Fruit fly (Drosophila melanogaster) whole organism, embryonic: ENCODE results near the gene trbl.

Experiments
- Adf1 ChIP-seq: fragments of 200-800 bp; sonication (Bioruptor generic); IDR thresholded peaks from 2 replicates; pipeline ENCODE4 v1.3.6; 2022; ENCODE audit warnings: missing biosample characterization, missing genetic modification characterization
- CG10147 ChIP-seq: fragments of 200-800 bp; sonication (Bioruptor generic); optimal IDR thresholded peaks from 2 replicates; lab custom pipeline; 2019; ENCODE audit warnings: missing biosample characterization, mild to moderate bottlenecking, missing genetic modification characterization, moderate library complexity
- CG10979 ChIP-seq: fragments of 200-800 bp; sonication (Bioruptor generic); optimal IDR thresholded peaks from 2 replicates; lab custom pipeline; 2018; ENCODE audit warnings: missing biosample characterization, mild to moderate bottlenecking, missing genetic modification characterization, moderate library complexity
- CG11247 ChIP-seq: fragments of 200-800 bp; sonication (Bioruptor generic); IDR thresholded peaks from 2 replicates; pipeline ENCODE4 v1.3.6; 2022; ENCODE audit warnings: missing biosample characterization, missing genetic modification characterization
- CG12071 ChIP-seq: fragments of 200-800 bp; sonication (Bioruptor generic); optimal IDR thresholded peaks from 3 replicates; lab custom pipeline; 2018; ENCODE audit warnings: missing biosample characterization, mild to moderate bottlenecking, missing genetic modification characterization
- CG12104 ChIP-seq: fragments of 200-800 bp; sonication (Bioruptor generic); optimal IDR thresholded peaks from 3 replicates; lab custom pipeline; 2016; ENCODE audit warnings: missing biosample characterization, missing genetic modification characterization
- CG12219 ChIP-seq: fragments of 200-800 bp; sonication (Bioruptor generic); optimal IDR thresholded peaks from 3 replicates; lab custom pipeline; 2018; ENCODE audit warnings: missing biosample characterization, mild to moderate bottlenecking, missing genetic modification characterization
- CG1233 ChIP-seq: fragments of 200-800 bp; sonication (Bioruptor generic); optimal IDR thresholded peaks from 4 replicates; lab custom pipeline; 2018; ENCODE audit warnings: missing biosample characterization, mild to moderate bottlenecking, missing genetic modification characterization
- CG12769 ChIP-seq: fragments of 200-800 bp; sonication (Bioruptor generic); optimal IDR thresholded peaks from 2 replicates; lab custom pipeline; 2019; ENCODE audit warnings: missing biosample characterization, mild to moderate bottlenecking, missing genetic modification characterization, moderate library complexity
- CG13424 ChIP-seq: fragments of 200-800 bp; sonication (Bioruptor generic); optimal IDR thresholded peaks from 2 replicates; lab custom pipeline; 2019; ENCODE audit warnings: missing biosample characterization, mild to moderate bottlenecking, missing genetic modification characterization, moderate library complexity
- CG15011 ChIP-seq: fragments of 200-800 bp; sonication (Bioruptor generic); optimal IDR thresholded peaks from 3 replicates; lab custom pipeline; 2018; ENCODE audit warnings: missing biosample characterization, mild to moderate bottlenecking, missing genetic modification characterization
- CG1603 ChIP-seq: fragments of 200-800 bp; sonication (Bioruptor generic); optimal IDR thresholded peaks from 2 replicates; lab custom pipeline; 2019; ENCODE audit warnings: missing biosample characterization, mild to moderate bottlenecking, missing genetic modification characterization, moderate library complexity
- CG16863 ChIP-seq: fragments of 200-800 bp; sonication (Bioruptor generic); optimal IDR thresholded peaks from 3 replicates; lab custom pipeline; 2016; ENCODE audit warnings: missing biosample characterization, missing genetic modification characterization
- CG18262 ChIP-seq: fragments of 200-800 bp; optimal IDR thresholded peaks from 3 replicates; lab custom pipeline; 2019; ENCODE audit warnings: missing biosample characterization, mild to moderate bottlenecking, missing genetic modification characterization, moderate library complexity
- CG1832 ChIP-seq: fragments of 200-800 bp; sonication (Bioruptor generic); optimal IDR thresholded peaks from 2 replicates; lab custom pipeline; 2017; ENCODE audit warnings: missing biosample characterization, mild to moderate bottlenecking, missing genetic modification characterization, inconsistent platforms
- CG18599 ChIP-seq: fragments of 200-800 bp; sonication (Bioruptor generic); optimal IDR thresholded peaks from 3 replicates; lab custom pipeline; 2017; ENCODE audit warnings: missing biosample characterization, missing genetic modification characterization, mild to moderate bottlenecking, moderate library complexity, missing genetic modification reagents
- CG2712 ChIP-seq: fragments of 200-800 bp; optimal IDR thresholded peaks from 3 replicates; lab custom pipeline; 2019; ENCODE audit warnings: missing biosample characterization, mild to moderate bottlenecking, missing genetic modification characterization, moderate library complexity
- CG30403 ChIP-seq: fragments of 200-800 bp; sonication (Bioruptor generic); optimal IDR thresholded peaks from 3 replicates; lab custom pipeline; 2016; ENCODE audit warnings: missing biosample characterization, missing genetic modification characterization
- CG31388 ChIP-seq: fragments of 200-800 bp; sonication (Bioruptor generic); optimal IDR thresholded peaks from 2 replicates; lab custom pipeline; 2016; ENCODE audit warnings: missing biosample characterization, missing genetic modification characterization
- CG33213 ChIP-seq: fragments of 200-800 bp; sonication (Bioruptor generic); optimal IDR thresholded peaks from 3 replicates; lab custom pipeline; 2016; ENCODE audit warnings: missing biosample characterization, missing genetic modification characterization
- CG33557 ChIP-seq: fragments of 200-800 bp; sonication (Bioruptor generic); optimal IDR thresholded peaks from 2 replicates; lab custom pipeline; 2019; ENCODE audit warnings: missing biosample characterization, mild to moderate bottlenecking, missing genetic modification characterization, moderate library complexity
- CG4617 ChIP-seq: fragments of 200-800 bp; sonication (Bioruptor generic); optimal IDR thresholded peaks from 3 replicates; lab custom pipeline; 2016; ENCODE audit warnings: missing biosample characterization, missing genetic modification characterization, borderline replicate concordance
- CG7372 ChIP-seq: fragments of 200-800 bp; sonication (Bioruptor generic); IDR thresholded peaks from 2 replicates; pipeline ENCODE4 v1.3.6; 2022; ENCODE audit warnings: missing biosample characterization, missing genetic modification characterization
- CG7786 ChIP-seq: fragments of 200-800 bp; sonication (Bioruptor generic); optimal IDR thresholded peaks from 2 replicates; lab custom pipeline; 2016; ENCODE audit warnings: missing biosample characterization, missing genetic modification characterization
- CG8388 ChIP-seq: fragments of 200-800 bp; sonication (Bioruptor generic); optimal IDR thresholded peaks from 2 replicates; lab custom pipeline; 2019; ENCODE audit warnings: missing biosample characterization, mild to moderate bottlenecking, missing genetic modification characterization, moderate library complexity
- CG8478 ChIP-seq: fragments of >200 bp; optimal IDR thresholded peaks from 2 replicates; lab custom pipeline; 2018
- CG8944 ChIP-seq: fragments of 200-800 bp; sonication (Bioruptor generic); optimal IDR thresholded peaks from 3 replicates; lab custom pipeline; 2016; ENCODE audit warnings: missing biosample characterization, missing genetic modification characterization
- CG9609 ChIP-seq: fragments of 200-800 bp; sonication (Bioruptor generic); optimal IDR thresholded peaks from 3 replicates; lab custom pipeline; 2016; ENCODE audit warnings: missing biosample characterization, missing genetic modification characterization
- Doc3 ChIP-seq: fragments of 200-800 bp; sonication (Bioruptor generic); IDR thresholded peaks from 3 replicates; pipeline ENCODE4 v1.3.6; 2022; ENCODE audit warnings: missing biosample characterization, missing genetic modification characterization; ENCODE audit not compliant: partially characterized antibody
- Eip74EF ChIP-seq, 2 experiments: fragments of 200-800 bp in 1 of 2; fragments of >200 bp in 1 of 2; sonication (Bioruptor generic) in 1 of 2; optimal IDR thresholded peaks; 2 replicates each; lab custom pipeline; 2017 to 2019; ENCODE audit warnings: missing biosample characterization in 2 of 2, missing genetic modification characterization in 2 of 2, mild to moderate bottlenecking in 1 of 2, moderate library complexity in 1 of 2
- Myb ChIP-seq: fragments of 200-800 bp; sonication (Bioruptor generic); optimal IDR thresholded peaks from 2 replicates; lab custom pipeline; 2016; ENCODE audit warnings: missing biosample characterization, missing genetic modification characterization
- NFAT ChIP-seq: fragments of 200-800 bp; sonication (Bioruptor generic); IDR thresholded peaks from 2 replicates; pipeline ENCODE4 v1.3.6; 2022; ENCODE audit warnings: missing biosample characterization, missing genetic modification characterization
- Poxn ChIP-seq: fragments of 200-800 bp; sonication (Bioruptor generic); IDR thresholded peaks from 2 replicates; pipeline ENCODE4 v1.3.6; 2022; ENCODE audit warnings: missing biosample characterization, missing genetic modification characterization
- Sox100B ChIP-seq: fragments of 200-800 bp; sonication (Bioruptor generic); optimal IDR thresholded peaks from 3 replicates; lab custom pipeline; 2018; ENCODE audit warnings: missing biosample characterization, mild to moderate bottlenecking, missing genetic modification characterization
- Ssrp ChIP-seq: fragments of 200-800 bp; sonication (Bioruptor generic); optimal IDR thresholded peaks from 2 replicates; lab custom pipeline; 2018; ENCODE audit warnings: missing biosample characterization, mild to moderate bottlenecking, missing genetic modification characterization, moderate library complexity
- Stat92E ChIP-seq, 3 experiments: fragments of >200 bp in 2 of 3; fragments of 200-800 bp in 1 of 3; sonication (Bioruptor generic) in 1 of 3; optimal IDR thresholded peaks; 2 replicates each; lab custom pipeline; 2017 to 2019; ENCODE audit warnings: missing biosample characterization in 3 of 3, missing genetic modification characterization in 3 of 3, mild to moderate bottlenecking in 1 of 3, moderate library complexity in 1 of 3
- Trl ChIP-seq, 3 experiments: fragments of >200 bp in 2 of 3; fragments of 200-800 bp in 1 of 3; sonication (Bioruptor generic) in 1 of 3; optimal IDR thresholded peaks; 2 replicates in 1 of 3; 3 replicates in 2 of 3; lab custom pipeline; 2016 to 2017; ENCODE audit warnings: missing biosample characterization in 1 of 3, missing genetic modification characterization in 1 of 3
- da ChIP-seq: fragments of 200-800 bp; sonication (Bioruptor generic); optimal IDR thresholded peaks from 2 replicates; lab custom pipeline; 2016; ENCODE audit warnings: missing biosample characterization, missing genetic modification characterization
- dan ChIP-seq: fragments of 200-800 bp; sonication (Bioruptor generic); IDR thresholded peaks from 2 replicates; pipeline ENCODE4 v1.3.6; 2022; ENCODE audit warnings: missing biosample characterization, missing genetic modification characterization
- disco-r ChIP-seq: fragments of 200-800 bp; sonication (Bioruptor generic); optimal IDR thresholded peaks from 2 replicates; lab custom pipeline; 2016; ENCODE audit warnings: missing biosample characterization, missing genetic modification characterization
- dysf ChIP-seq: fragments of 200-800 bp; sonication (Bioruptor generic); IDR thresholded peaks from 3 replicates; pipeline ENCODE4 v1.3.6; 2022; ENCODE audit warnings: missing biosample characterization, missing genetic modification characterization
- en ChIP-seq: fragments of 200-800 bp; sonication (Bioruptor generic); optimal IDR thresholded peaks from 2 replicates; lab custom pipeline; 2016; ENCODE audit warnings: missing biosample characterization, missing genetic modification characterization
- exex ChIP-seq: fragments of 200-800 bp; sonication (Bioruptor generic); optimal IDR thresholded peaks from 4 replicates; lab custom pipeline; 2018; ENCODE audit warnings: missing biosample characterization, mild to moderate bottlenecking, missing genetic modification characterization, moderate library complexity
- jigr1 ChIP-seq: fragments of 200-800 bp; sonication (Bioruptor generic); IDR thresholded peaks from 3 replicates; pipeline ENCODE4 v1.3.6; 2022; ENCODE audit warnings: missing biosample characterization, missing genetic modification characterization
- lbe ChIP-seq: fragments of 200-800 bp; sonication (Bioruptor generic); optimal IDR thresholded peaks from 2 replicates; lab custom pipeline; 2016; ENCODE audit warnings: missing biosample characterization, mild to moderate bottlenecking, missing genetic modification characterization
- pb ChIP-seq: fragments of 200-800 bp; sonication (Bioruptor generic); optimal IDR thresholded peaks from 3 replicates; lab custom pipeline; 2016; ENCODE audit warnings: missing biosample characterization, missing genetic modification characterization
- ranshi ChIP-seq: fragments of 200-800 bp; sonication (Bioruptor generic); IDR thresholded peaks from 2 replicates; pipeline ENCODE4 v1.3.6; 2022; ENCODE audit warnings: missing biosample characterization, missing genetic modification characterization
- sd ChIP-seq: fragments of 200-800 bp; sonication (Bioruptor generic); optimal IDR thresholded peaks from 3 replicates; lab custom pipeline; 2018; ENCODE audit warnings: missing biosample characterization, mild to moderate bottlenecking, missing genetic modification characterization, moderate library complexity
- sens ChIP-seq: fragments of 200-800 bp; sonication (Bioruptor generic); peaks from one replicate; lab custom pipeline; 2016; ENCODE audit warnings: missing biosample characterization, missing genetic modification characterization
- sob ChIP-seq: fragments of 200-800 bp; sonication (Bioruptor generic); IDR thresholded peaks from 2 replicates; pipeline ENCODE4 v1.3.6; 2022; ENCODE audit warnings: missing biosample characterization, missing genetic modification characterization
- tap ChIP-seq: fragments of 200-800 bp; optimal IDR thresholded peaks from 3 replicates; lab custom pipeline; 2019; ENCODE audit warnings: missing biosample characterization, mild to moderate bottlenecking, missing genetic modification characterization, moderate library complexity

The trbl gene

DNA sequence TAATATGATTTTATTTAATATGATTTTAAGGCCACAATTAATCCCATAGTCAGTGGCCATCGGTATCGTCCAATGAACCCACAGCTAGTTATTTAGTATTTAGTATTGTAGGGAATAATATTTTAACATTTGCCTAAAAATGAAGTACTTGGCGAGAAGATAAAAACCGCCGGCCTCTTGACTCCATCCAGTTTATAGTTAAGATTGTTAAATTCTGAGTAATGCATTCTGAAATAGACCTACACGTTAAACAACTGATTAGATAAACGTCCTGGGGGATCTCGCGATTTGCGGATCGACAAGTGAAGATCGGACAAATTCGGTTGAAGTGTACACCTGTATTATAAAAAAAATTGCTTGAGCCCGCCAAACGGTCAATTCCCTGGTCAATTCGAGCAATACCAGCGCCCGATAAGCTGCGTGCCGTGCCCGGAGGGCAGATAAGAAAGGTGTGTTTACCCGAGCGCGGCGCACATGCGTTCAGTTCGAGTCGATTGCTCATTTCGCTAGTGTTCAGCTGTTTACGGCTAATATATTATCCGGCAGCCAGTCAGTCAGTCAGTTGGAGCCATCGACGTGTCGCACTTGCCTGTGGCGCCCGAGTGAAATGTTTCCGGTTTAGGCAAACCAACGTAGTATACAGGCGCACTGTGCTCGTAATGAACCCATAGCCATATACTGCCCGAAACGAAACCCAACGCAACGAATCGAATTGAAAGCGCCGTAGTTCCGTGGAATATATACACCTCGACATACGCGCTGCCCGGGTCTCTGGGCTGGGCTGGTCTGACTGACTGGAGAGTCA lies 14.2 kb downstream of the trbl start (continued):
- no peak for TF ChIP-seq CG8388
- TF ChIP-seq CG30403 (GFP tag; lab: Kevin White, UChicago) = no peak
- TF ChIP-seq CG10979 (tag; lab: Kevin White, UChicago) = no peak
- no peak for TF ChIP-seq NFAT (GFP tag; lab: Robert Waterston, UW)
- TF ChIP-seq CG12219 (GFP tag; lab: Kevin White, UChicago) = no peak
- TF ChIP-seq Eip74EF (GFP tag; optimal IDR thresholded peaks at IDR 0.05; lab: Kevin White, UChicago) = peak in 1 of 2 experiments; percentile 55
- TF ChIP-seq lbe (GFP tag; lab: Kevin White, UChicago) = peak; percentile 16
- TF ChIP-seq CG12104 (GFP tag; lab: Kevin White, UChicago) = no peak
- no peak for TF ChIP-seq CG13424
- peak; percentile 3 for TF ChIP-seq CG12769
- 0 out of 3 replicates have a peak, but pooled peaks have one; percentile 28 for TF ChIP-seq dysf (GFP tag; lab: Robert Waterston, UW)
- TF ChIP-seq CG7786 (GFP tag; lab: Kevin White, UChicago) = no peak
- TF ChIP-seq exex (tag; lab: Kevin White, UChicago) = peak; percentile 77
- TF ChIP-seq Doc3 (GFP tag; lab: Robert Waterston, UW) = no peak
- TF ChIP-seq CG1233 = no peak
- no peak for TF ChIP-seq CG15011
- TF ChIP-seq Sox100B (GFP tag; lab: Kevin White, UChicago) = no peak
- TF ChIP-seq CG18599 = peak; percentile 51
- TF ChIP-seq sd (tag; lab: Kevin White, UChicago) = peak; percentile 60
- TF ChIP-seq Trl (optimal IDR thresholded peaks at IDR 0.05; lab: Kevin White, UChicago) = no peak
- no peak for TF ChIP-seq Trl (GFP tag; optimal IDR thresholded peaks at IDR 0.05; lab: Kevin White, UChicago)
- TF ChIP-seq Ssrp (tag; lab: Kevin White, UChicago) = no peak
- TF ChIP-seq CG16863 (GFP tag; lab: Kevin White, UChicago) = no peak
- no peak for TF ChIP-seq CG7372 (GFP tag; lab: Robert Waterston, UW)
- no peak for TF ChIP-seq Poxn (GFP tag; lab: Robert Waterston, UW)
- TF ChIP-seq CG12071 (GFP tag; lab: Kevin White, UChicago) = no peak
- TF ChIP-seq CG31388 (GFP tag; lab: Kevin White, UChicago) = no peak
- no peak for TF ChIP-seq CG18262
- TF ChIP-seq Stat92E (GFP tag; optimal IDR thresholded peaks at IDR 0.05; lab: Kevin White, UChicago) = no peak
- no peak; the same call in 1 of the 2 replicates for TF ChIP-seq Adf1 (GFP tag; lab: Robert Waterston, UW)
- TF ChIP-seq CG9609 = no peak
- TF ChIP-seq CG8478 (lab: Kevin White, UChicago) = no peak
- no peak for TF ChIP-seq en (GFP tag; lab: Kevin White, UChicago)
- TF ChIP-seq sob (GFP tag; lab: Robert Waterston, UW) = no peak
- TF ChIP-seq ranshi (GFP tag; lab: Robert Waterston, UW) = no peak
- no peak for TF ChIP-seq CG33213 (GFP tag; lab: Kevin White, UChicago)
- TF ChIP-seq disco-r (GFP tag; lab: Kevin White, UChicago) = no peak
- no peak for TF ChIP-seq CG1832 (GFP tag; lab: Kevin White, UChicago)
- TF ChIP-seq CG8944 (GFP tag; lab: Kevin White, UChicago) = no peak
- TF ChIP-seq, all 482 proteins: peak for 34

DNA sequence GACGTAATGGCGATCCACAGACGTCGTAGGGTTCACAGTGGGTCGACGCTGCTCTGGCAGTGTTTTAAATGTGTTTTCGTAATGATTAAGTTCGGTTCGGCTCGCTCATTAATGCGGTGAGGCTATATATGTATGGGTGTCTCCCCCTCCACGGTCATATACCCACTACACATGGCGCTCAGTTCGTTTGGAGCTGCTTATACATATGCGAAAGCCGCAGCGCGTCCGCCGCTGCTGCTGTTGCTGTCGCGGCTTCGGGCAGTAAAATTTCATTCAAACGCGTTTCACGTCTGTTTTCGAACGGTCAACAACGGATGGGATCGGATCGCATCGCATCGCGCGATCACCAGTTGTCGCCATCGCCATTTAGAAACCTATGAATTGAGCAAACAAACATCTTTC lies 15.4 kb downstream of the trbl start:
- no peak for TF ChIP-seq CG1603 (tag; lab: Kevin White, UChicago)
- no peak for TF ChIP-seq dan (GFP tag; lab: Robert Waterston, UW)
- TF ChIP-seq CG33557 (GFP tag; lab: Kevin White, UChicago) = no peak
- no peak for TF ChIP-seq Myb (GFP tag; lab: Kevin White, UChicago)
- TF ChIP-seq CG2712 (tag; lab: Kevin White, UChicago) = no peak
- no peak for TF ChIP-seq CG4617 (GFP tag; lab: Kevin White, UChicago)
- TF ChIP-seq jigr1 = no peak
- no peak for TF ChIP-seq tap (tag; lab: Kevin White, UChicago)
- TF ChIP-seq CG11247 = no peak
- TF ChIP-seq pb (GFP tag; lab: Kevin White, UChicago) = no peak
- TF ChIP-seq da (GFP tag; lab: Kevin White, UChicago) = no peak
- peak; percentile 65 for TF ChIP-seq sens (GFP tag; lab: Kevin White, UChicago)
- TF ChIP-seq CG10147 (GFP tag; lab: Kevin White, UChicago) = peak; percentile 17
